Worm (Caenorhabditis elegans) whole organism, L4 larva: ENCODE results near the gene Y105C5A.1269.

Source experiments
- F26F4.8 ChIP-seq: fragments of 200-800 bp; sonication (Bioruptor generic); conservative IDR thresholded peaks from 2 replicates; pipeline ENCODE4 v1.3.6; 2022; ENCODE audit warnings: missing genetic modification characterization, missing compliant biosample characterization
- madf-9 ChIP-seq: fragments of 200-800 bp; sonication (Bioruptor generic); conservative IDR thresholded peaks from 2 replicates; pipeline ENCODE4 v1.3.6; 2022; ENCODE audit warnings: missing genetic modification reagents, missing genetic modification characterization, missing compliant biosample characterization
- nhr-11 ChIP-seq: fragments of 150-350 bp; optimal IDR thresholded peaks from 2 replicates; lab custom pipeline; 2014; ENCODE audit warnings: missing biosample characterization, missing genetic modification characterization
- nhr-28 ChIP-seq: fragments of 150-350 bp; optimal IDR thresholded peaks from 2 replicates; lab custom pipeline; 2014; ENCODE audit warnings: missing biosample characterization, missing genetic modification characterization
- unc-62 ChIP-seq, 3 experiments: fragments of 150-350 bp in 1 of 3; sonication (generic microtip); optimal IDR thresholded peaks in 2 of 3; peaks in 1 of 3; 1 replicate in 1 of 3; 2 replicates in 2 of 3; lab custom pipeline; 2014 to 2017; ENCODE audit warnings: missing biosample characterization in 3 of 3, missing genetic modification characterization in 3 of 3, missing genetic modification reagents in 3 of 3, missing genotype in 1 of 3

DNA sequence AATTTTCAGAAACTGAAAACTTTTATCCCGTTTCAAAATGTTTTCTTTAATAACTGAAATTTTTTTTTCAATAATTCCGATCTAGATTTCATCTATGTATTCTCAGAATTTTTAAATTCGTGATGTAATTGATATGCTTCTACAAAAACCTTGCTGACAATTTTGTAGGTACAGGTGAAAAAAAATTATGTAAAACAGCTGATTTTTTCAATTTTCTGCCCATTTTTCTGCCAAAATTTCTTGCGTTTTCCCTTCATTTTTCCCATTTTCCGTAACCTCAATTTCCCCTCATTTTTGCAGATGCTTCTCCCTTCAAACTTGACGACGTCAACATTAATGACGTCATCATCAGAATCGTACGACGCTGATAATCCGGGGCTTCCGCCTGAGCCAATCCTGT is 27.4 kb upstream of the Y105C5A.1269 start, which contains the start of gene daf-38:
- no peak for TF ChIP-seq unc-62 (GFP tag; optimal IDR thresholded peaks at IDR 0.05 in 1 of 2; lab: Kevin White, UChicago)
- TF ChIP-seq unc-62 (tag; optimal IDR thresholded peaks at IDR 0.05; lab: Kevin White, UChicago), result no peak
- no peak for TF ChIP-seq nhr-28 (tag; lab: Kevin White, UChicago)
- TF ChIP-seq F26F4.8 (GFP tag; lab: Robert Waterston, UW), result no peak
- TF ChIP-seq nhr-11, result no peak
- TF ChIP-seq madf-9 (GFP tag; lab: Robert Waterston, UW), result no peak
